Worm (Caenorhabditis elegans): Measurements from ENCODE around the gene vpat-1.
A peak's percentile ranks its signal among the peaks of the same experiment; 100 is the strongest.

The vpat-1 gene

DNA sequence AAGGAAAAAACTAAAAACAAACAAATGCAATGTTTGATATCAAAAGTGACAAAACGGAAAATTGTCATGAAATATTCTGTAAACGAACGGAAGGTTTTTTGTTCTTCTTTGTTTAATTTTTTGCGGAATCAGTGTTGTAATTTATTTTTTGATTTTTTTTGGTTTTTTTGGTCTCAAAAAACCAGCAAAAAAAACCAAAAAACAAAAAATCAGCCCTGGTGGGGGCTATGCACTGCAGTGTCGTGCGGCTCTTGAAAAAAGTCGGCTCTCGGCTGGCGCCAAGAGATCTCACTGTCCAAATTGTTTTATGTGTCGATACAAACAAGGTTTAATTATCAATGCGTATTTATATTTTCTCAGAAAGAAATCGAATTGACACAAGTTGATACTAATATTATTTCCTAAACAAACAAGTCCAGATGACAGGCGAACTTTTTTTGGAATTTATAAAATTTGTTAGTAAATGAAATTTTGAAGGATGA is 33.6 kb downstream of the vpat-1 start (continued):
- TF ChIP-seq arid-1 (GFP tag; conservative IDR thresholded peaks at IDR 0.05) = no peak
- TF ChIP-seq skn-1 (tag; optimal IDR thresholded peaks at IDR 0.05) = no peak
- TF ChIP-seq sdz-12 (GFP tag; optimal IDR thresholded peaks at IDR 0.05) = peak; percentile 70

DNA sequence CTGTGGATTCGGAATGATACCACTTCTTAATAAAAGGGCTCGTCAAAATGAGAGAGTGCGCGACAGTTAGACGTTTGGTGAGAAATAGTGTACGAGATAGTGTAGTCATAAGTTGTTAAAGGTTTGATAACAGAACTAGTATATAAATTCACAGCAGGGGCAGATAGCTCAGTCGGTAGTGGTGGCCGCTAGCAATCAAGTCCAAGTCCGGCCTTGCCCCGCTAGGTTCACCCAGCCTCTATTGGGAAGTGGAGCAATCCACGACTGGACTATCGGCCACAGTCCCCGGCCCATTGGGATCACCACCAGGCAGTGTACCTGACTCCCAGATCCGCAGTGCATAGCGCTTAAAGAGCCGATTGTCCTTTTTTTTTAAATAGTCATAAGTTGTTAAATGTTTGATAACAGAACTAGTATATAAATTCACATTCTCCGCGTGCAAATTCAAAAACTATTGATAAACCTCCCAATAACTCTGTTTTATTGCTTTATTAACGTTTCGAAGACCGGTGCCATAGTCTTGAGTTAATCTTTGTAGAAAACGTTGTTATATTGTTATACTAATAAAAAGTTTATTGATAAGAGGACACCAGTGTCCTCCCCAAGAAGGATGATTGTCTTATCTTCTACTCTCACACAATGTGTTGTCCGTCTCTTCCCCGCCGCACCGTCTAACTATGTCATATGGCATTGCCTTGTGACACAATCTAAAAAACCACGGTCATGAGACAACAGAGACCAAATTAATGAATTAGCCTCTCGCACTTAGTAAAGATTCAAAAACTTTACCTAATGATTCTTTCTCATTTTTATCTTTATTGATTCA is 35.2 kb downstream of the vpat-1 start:
- TF ChIP-seq fos-1 (tag; optimal IDR thresholded peaks at IDR 0.05) (no peak), zip-11 (GFP tag; IDR thresholded peaks at IDR 0.05) (no peak), unc-130 (GFP tag; optimal IDR thresholded peaks at IDR 0.05) (no peak), skn-1 (tag; optimal IDR thresholded peaks at IDR 0.05) (no peak), jun-1 (tag; optimal IDR thresholded peaks at IDR 0.05) (no peak), nhr-111 (GFP tag; optimal IDR thresholded peaks at IDR 0.05) (no peak), duxl-1 (tag; optimal IDR thresholded peaks at IDR 0.05; ENCODE audit: poor library complexity) (peak; percentile 63), ces-1 (GFP tag; optimal IDR thresholded peaks at IDR 0.05) (no peak), nhr-41 (GFP tag; IDR thresholded peaks at IDR 0.05) (no peak), nhr-102 (tag; optimal IDR thresholded peaks at IDR 0.05) (peak; percentile 60), dpl-1 (GFP tag; optimal IDR thresholded peaks at IDR 0.05) (no peak), mdt-29 (GFP tag; IDR thresholded peaks at IDR 0.05) (peak; percentile 42; the same call in 1 of the 2 replicates), nhr-48 (tag; optimal IDR thresholded peaks at IDR 0.05) (peak; percentile 62), mep-1 (tag; optimal IDR thresholded peaks at IDR 0.05) (peak; percentile 33), T20F7.1 (GFP tag; optimal IDR thresholded peaks at IDR 0.05) (peak; percentile 56), ceh-20 (GFP tag; IDR thresholded peaks at IDR 0.05) (0 out of 2 replicates have a peak, but pooled peaks have one; percentile 38), lsy-2 (tag; optimal IDR thresholded peaks at IDR 0.05) (peak in 1 of 2 experiments; percentile 28), D1046.2 (GFP tag; IDR thresholded peaks at IDR 0.05) (0 out of 2 replicates have a peak, but pooled peaks have one; percentile 40), Y48G9A.11 (GFP tag; IDR thresholded peaks at IDR 0.05) (no peak), pha-4 (GFP tag; IDR thresholded peaks at IDR 0.05) (peak; percentile 64; the same call in 1 of the 2 replicates), pha-4 (tag; optimal IDR thresholded peaks at IDR 0.05) (no peak), lir-3 (tag; optimal IDR thresholded peaks at IDR 0.05) (no peak), mes-2 (tag; optimal IDR thresholded peaks at IDR 0.05; ENCODE audit: poor library complexity, severe bottlenecking) (peak; percentile 63), saeg-2 (GFP tag; IDR thresholded peaks at IDR 0.05) (0 out of 2 replicates have a peak, but pooled peaks have one; percentile 38), lin-29 (GFP tag; IDR thresholded peaks at IDR 0.05) (no peak), ctbp-1 (GFP tag; IDR thresholded peaks at IDR 0.05) (0 out of 2 replicates have a peak, but pooled peaks have one; percentile 27), dve-1 (tag; optimal IDR thresholded peaks at IDR 0.05; ENCODE audit: insufficient read depth) (peak; percentile 92), R02D3.7 (tag; optimal IDR thresholded peaks at IDR 0.05) (no peak), pqm-1 (tag; optimal IDR thresholded peaks at IDR 0.05) (peak; percentile 85), tra-1 (GFP tag; IDR thresholded peaks at IDR 0.05) (0 out of 2 replicates have a peak, but pooled peaks have one; percentile 25), F37D6.2 (tag; optimal IDR thresholded peaks at IDR 0.05) (no peak), aly-2 (tag; optimal IDR thresholded peaks at IDR 0.05) (no peak), mxl-3 (GFP tag; optimal IDR thresholded peaks at IDR 0.05) (peak; percentile 15), lin-13 (GFP tag; optimal IDR thresholded peaks at IDR 0.05) (peak; percentile 17), ceh-44 (GFP tag; IDR thresholded peaks at IDR 0.05) (no peak), sdz-12 (GFP tag; optimal IDR thresholded peaks at IDR 0.05) (peak; percentile 22), cey-2 (tag; optimal IDR thresholded peaks at IDR 0.05; ENCODE audit: borderline replicate concordance, insufficient read depth) (no peak), egl-27 (tag; optimal IDR thresholded peaks at IDR 0.05) (no peak), nhr-10 (tag; optimal IDR thresholded peaks at IDR 0.05) (peak; percentile 78), Y75B8A.6 (GFP tag; IDR thresholded peaks at IDR 0.05) (no peak), hmg-1.1 (GFP tag; IDR thresholded peaks at IDR 0.05) (peak; percentile 43; the same call in 1 of the 2 replicates), nhr-42 (GFP tag; IDR thresholded peaks at IDR 0.05) (no peak), Y5F2A.4 (GFP tag; optimal IDR thresholded peaks at IDR 0.05) (no peak), nhr-25 (tag; optimal IDR thresholded peaks at IDR 0.05; ENCODE audit: borderline replicate concordance, insufficient read depth) (no peak)

Measured in whole organism, L4 larva.